Fruit fly (Drosophila melanogaster) whole organism, prepupa: ENCODE measurements around the gene mRpS35.
A peak's percentile ranks its signal among the peaks of the same experiment; 100 is the strongest.

Source experiments
- Blimp-1 ChIP-seq: fragments of 200-800 bp; sonication (Bioruptor generic); optimal IDR thresholded peaks from 3 replicates; lab custom pipeline; 2017; ENCODE audit warnings: missing biosample characterization, missing genetic modification characterization, mild to moderate bottlenecking, moderate library complexity, missing genetic modification reagents
- CG10631 ChIP-seq: fragments of 200-800 bp; sonication (Bioruptor generic); optimal IDR thresholded peaks from 2 replicates; lab custom pipeline; 2016; ENCODE audit warnings: missing biosample characterization, missing genetic modification characterization
- CG11762 ChIP-seq: fragments of 200-800 bp; sonication (Bioruptor generic); optimal IDR thresholded peaks from 3 replicates; lab custom pipeline; 2016; ENCODE audit warnings: missing biosample characterization, missing genetic modification characterization; ENCODE audit not compliant: insufficient read depth
- CG11902 ChIP-seq: fragments of 200-800 bp; sonication (Bioruptor generic); optimal IDR thresholded peaks from 3 replicates; lab custom pipeline; 2016; ENCODE audit warnings: missing biosample characterization, missing genetic modification characterization
- CG31627 ChIP-seq: fragments of 200-800 bp; sonication (Bioruptor generic); optimal IDR thresholded peaks from 3 replicates; lab custom pipeline; 2016; ENCODE audit warnings: missing biosample characterization, missing genetic modification characterization
- CG34406 ChIP-seq: fragments of 200-800 bp; sonication (Bioruptor generic); optimal IDR thresholded peaks from 3 replicates; lab custom pipeline; 2016; ENCODE audit warnings: missing biosample characterization, missing genetic modification characterization
- CG3919 ChIP-seq: fragments of 200-800 bp; sonication (Bioruptor generic); optimal IDR thresholded peaks from 3 replicates; lab custom pipeline; 2016; ENCODE audit warnings: missing biosample characterization, missing genetic modification characterization
- CG4318 ChIP-seq: fragments of 200-800 bp; sonication (Bioruptor generic); optimal IDR thresholded peaks from 3 replicates; lab custom pipeline; 2017; ENCODE audit warnings: missing biosample characterization, mild to moderate bottlenecking, missing genetic modification characterization
- CG6163 ChIP-seq: fragments of 200-800 bp; sonication (Bioruptor generic); IDR thresholded peaks from 3 replicates; pipeline ENCODE4 v1.3.6; 2022; ENCODE audit warnings: missing biosample characterization, missing genetic modification characterization
- CG6276 ChIP-seq: fragments of 200-800 bp; sonication (Bioruptor generic); optimal IDR thresholded peaks from 2 replicates; lab custom pipeline; 2017; ENCODE audit warnings: missing biosample characterization, mild to moderate bottlenecking, missing genetic modification characterization
- CG6808 ChIP-seq: fragments of 200-800 bp; sonication (Bioruptor generic); optimal IDR thresholded peaks from 3 replicates; lab custom pipeline; 2017; ENCODE audit warnings: missing biosample characterization, missing genetic modification characterization, mild to moderate bottlenecking, moderate library complexity, missing genetic modification reagents
- CG6854 ChIP-seq: fragments of 200-800 bp; sonication (Bioruptor generic); optimal IDR thresholded peaks from 2 replicates; lab custom pipeline; 2017; ENCODE audit warnings: missing biosample characterization, mild to moderate bottlenecking, missing genetic modification characterization
- CG7368 ChIP-seq: fragments of 200-800 bp; sonication (Bioruptor generic); optimal IDR thresholded peaks from 3 replicates; lab custom pipeline; 2016; ENCODE audit warnings: missing biosample characterization, missing genetic modification characterization
- CG8319 ChIP-seq: fragments of 200-800 bp; sonication (Bioruptor generic); optimal IDR thresholded peaks from 3 replicates; lab custom pipeline; 2016; ENCODE audit warnings: missing biosample characterization, missing genetic modification characterization
- CG9139 ChIP-seq: fragments of 200-800 bp; sonication (Bioruptor generic); optimal IDR thresholded peaks from 3 replicates; lab custom pipeline; 2017; ENCODE audit warnings: missing biosample characterization, mild to moderate bottlenecking, missing genetic modification characterization
- Eip75B ChIP-seq: fragments of 200-800 bp; sonication (Bioruptor generic); optimal IDR thresholded peaks from 3 replicates; lab custom pipeline; 2016; ENCODE audit warnings: missing biosample characterization, missing genetic modification characterization
- Eip78C ChIP-seq: fragments of 200-800 bp; sonication (Bioruptor generic); peaks from one replicate; lab custom pipeline; 2016; ENCODE audit warnings: missing biosample characterization, missing genetic modification characterization
- Eip93F ChIP-seq: fragments of 200-800 bp; sonication (Bioruptor generic); optimal IDR thresholded peaks from 2 replicates; lab custom pipeline; 2016; ENCODE audit warnings: missing biosample characterization, mild to moderate bottlenecking, missing genetic modification characterization
- Ets21C ChIP-seq: fragments of 200-800 bp; sonication (Bioruptor generic); optimal IDR thresholded peaks from 3 replicates; lab custom pipeline; 2016; ENCODE audit warnings: missing biosample characterization, missing genetic modification characterization
- Gug ChIP-seq: fragments of 200-800 bp; sonication (Bioruptor generic); IDR thresholded peaks from 2 replicates; pipeline ENCODE4 v1.3.6; 2022; ENCODE audit warnings: missing biosample characterization, missing genetic modification characterization
- Hr38 ChIP-seq: sonication (Bioruptor generic); optimal IDR thresholded peaks from 2 replicates; lab custom pipeline; 2016; ENCODE audit warnings: missing biosample characterization, missing genetic modification characterization
- Hr39 ChIP-seq: fragments of 200-800 bp; sonication (Bioruptor generic); optimal IDR thresholded peaks from 2 replicates; lab custom pipeline; 2016; ENCODE audit warnings: missing biosample characterization, missing genetic modification characterization
- Hr4 ChIP-seq: fragments of 200-800 bp; sonication (Bioruptor generic); optimal IDR thresholded peaks from 3 replicates; lab custom pipeline; 2016; ENCODE audit warnings: missing biosample characterization, missing genetic modification characterization
- Lpt ChIP-seq: fragments of 200-800 bp; sonication (Bioruptor generic); optimal IDR thresholded peaks from 3 replicates; lab custom pipeline; 2016; ENCODE audit warnings: missing biosample characterization, missing genetic modification characterization
- Met ChIP-seq: fragments of 200-800 bp; sonication (Bioruptor generic); optimal IDR thresholded peaks from 3 replicates; lab custom pipeline; 2016; ENCODE audit warnings: missing biosample characterization, missing genetic modification characterization
- Smox ChIP-seq: fragments of 200-800 bp; sonication (Bioruptor generic); optimal IDR thresholded peaks from 3 replicates; lab custom pipeline; 2016; ENCODE audit warnings: missing biosample characterization, missing genetic modification characterization
- Sox102F ChIP-seq: fragments of 200-800 bp; sonication (Bioruptor generic); optimal IDR thresholded peaks from 2 replicates; lab custom pipeline; 2016; ENCODE audit warnings: missing biosample characterization, mild to moderate bottlenecking, missing genetic modification characterization
- Sox14 ChIP-seq: fragments of 200-800 bp; sonication (Bioruptor generic); optimal IDR thresholded peaks from 3 replicates; lab custom pipeline; 2016; ENCODE audit warnings: missing biosample characterization, missing genetic modification characterization
- Sox15 ChIP-seq: fragments of 200-800 bp; sonication (Bioruptor generic); optimal IDR thresholded peaks from 3 replicates; lab custom pipeline; 2016; ENCODE audit warnings: missing biosample characterization, missing genetic modification characterization
- achi ChIP-seq: fragments of 200-800 bp; sonication (Bioruptor generic); optimal IDR thresholded peaks from 3 replicates; lab custom pipeline; 2016; ENCODE audit warnings: missing biosample characterization, missing genetic modification characterization
- cyc ChIP-seq: fragments of 200-800 bp; sonication (Bioruptor generic); optimal IDR thresholded peaks from 3 replicates; lab custom pipeline; 2016; ENCODE audit warnings: missing biosample characterization, missing genetic modification characterization
- dac ChIP-seq: fragments of 200-800 bp; sonication (Bioruptor generic); optimal IDR thresholded peaks from 2 replicates; lab custom pipeline; 2017; ENCODE audit warnings: missing biosample characterization, mild to moderate bottlenecking, missing genetic modification characterization
- dsx ChIP-seq: fragments of 200-800 bp; optimal IDR thresholded peaks from 3 replicates; lab custom pipeline; 2019; ENCODE audit warnings: missing biosample characterization, mild to moderate bottlenecking, missing genetic modification characterization, moderate library complexity; ENCODE audit not compliant: poor library complexity, severe bottlenecking
- fd59A ChIP-seq: fragments of 200-800 bp; sonication (Bioruptor generic); optimal IDR thresholded peaks from 2 replicates; lab custom pipeline; 2017; ENCODE audit warnings: missing biosample characterization, mild to moderate bottlenecking, missing genetic modification characterization, missing genetic modification reagents
- fkh ChIP-seq: fragments of 200-800 bp; sonication (Bioruptor generic); optimal IDR thresholded peaks from 3 replicates; lab custom pipeline; 2017; ENCODE audit warnings: missing biosample characterization, mild to moderate bottlenecking, missing genetic modification characterization, moderate library complexity
- pdm3 ChIP-seq: fragments of 200-800 bp; sonication (Bioruptor generic); optimal IDR thresholded peaks from 3 replicates; lab custom pipeline; 2016; ENCODE audit warnings: missing biosample characterization, missing genetic modification characterization
- salr ChIP-seq, 2 experiments: fragments of 200-800 bp; sonication (Bioruptor generic); optimal IDR thresholded peaks; 3 replicates each; lab custom pipeline; 2016 to 2018; ENCODE audit warnings: missing biosample characterization in 2 of 2, missing genetic modification characterization in 2 of 2, mild to moderate bottlenecking in 1 of 2
- spab ChIP-seq: fragments of 200-800 bp; sonication (Bioruptor generic); optimal IDR thresholded peaks from 2 replicates; lab custom pipeline; 2017; ENCODE audit warnings: missing biosample characterization, mild to moderate bottlenecking, missing genetic modification characterization, missing genetic modification reagents
- ss ChIP-seq, 2 experiments: fragments of 200-800 bp; sonication (Bioruptor generic); optimal IDR thresholded peaks; 2 replicates in 1 of 2; 3 replicates in 1 of 2; lab custom pipeline; 2017 to 2018; ENCODE audit warnings: mild to moderate bottlenecking in 2 of 2, missing biosample characterization in 2 of 2, missing genetic modification characterization in 2 of 2, moderate library complexity in 1 of 2
- svp ChIP-seq: fragments of 200-800 bp; sonication (Bioruptor generic); peaks from one replicate; lab custom pipeline; 2016; ENCODE audit warnings: missing biosample characterization, missing genetic modification characterization

Gene mRpS35

DNA sequence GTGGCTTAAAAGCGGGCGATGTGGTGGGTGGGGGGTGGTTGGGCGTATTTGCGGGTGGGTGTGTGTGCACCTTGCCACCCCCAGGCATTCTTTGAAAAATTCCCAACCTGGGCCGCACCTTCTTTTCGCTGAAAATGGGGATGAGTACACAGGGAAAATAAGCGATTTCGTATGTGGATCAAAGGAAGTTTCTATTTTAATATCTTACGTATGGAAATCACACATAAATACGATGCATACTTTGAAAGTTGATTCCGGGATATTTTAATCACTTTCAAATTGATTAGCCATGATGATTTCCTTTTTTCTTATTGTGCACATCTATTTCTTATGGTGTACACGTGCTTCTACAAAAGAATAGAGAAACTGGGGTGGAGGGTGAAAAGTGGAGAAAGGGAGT lies 44.7 kb downstream of the mRpS35 start (continued):
- peak; percentile 6 for TF ChIP-seq Hr39 (GFP tag; lab: Kevin White, UChicago)
- TF ChIP-seq Hr38 (GFP tag; lab: Kevin White, UChicago): no peak
- no peak for TF ChIP-seq CG4318
- no peak for TF ChIP-seq CG31627
- TF ChIP-seq salr (GFP tag; optimal IDR thresholded peaks at IDR 0.05; lab: Kevin White, UChicago): no peak
- TF ChIP-seq fkh (GFP tag; lab: Kevin White, UChicago): no peak
- no peak for TF ChIP-seq Hr4 (GFP tag; lab: Kevin White, UChicago)
- TF ChIP-seq spab (GFP tag; lab: Kevin White, UChicago): no peak
- TF ChIP-seq Eip93F (GFP tag; lab: Kevin White, UChicago): no peak
- TF ChIP-seq CG8319 (GFP tag; lab: Kevin White, UChicago): no peak
- TF ChIP-seq CG6808 (GFP tag; lab: Kevin White, UChicago): no peak
- peak; percentile 9 for TF ChIP-seq achi (GFP tag; lab: Kevin White, UChicago)
- no peak for TF ChIP-seq CG34406 (GFP tag; lab: Kevin White, UChicago)
- no peak for TF ChIP-seq Blimp-1 (GFP tag; lab: Kevin White, UChicago)
- no peak for TF ChIP-seq Sox15
- no peak for TF ChIP-seq Lpt (GFP tag; lab: Kevin White, UChicago)
- TF ChIP-seq Eip75B (GFP tag; lab: Kevin White, UChicago): peak; percentile 6
- TF ChIP-seq Sox14: no peak
- no peak for TF ChIP-seq fd59A (GFP tag; lab: Kevin White, UChicago)
- peak; percentile 11 for TF ChIP-seq CG7368 (GFP tag; lab: Kevin White, UChicago)
- no peak for TF ChIP-seq Sox102F (GFP tag; lab: Kevin White, UChicago)
- TF ChIP-seq dsx (GFP tag; lab: Kevin White, UChicago): no peak
- no peak for TF ChIP-seq CG11762 (GFP tag; lab: Kevin White, UChicago)
- no peak for TF ChIP-seq CG6854
- TF ChIP-seq dac: no peak
- 0 out of 3 replicates have a peak, but pooled peaks have one; percentile 5 for TF ChIP-seq CG6163 (GFP tag; lab: Robert Waterston, UW)
- no peak for TF ChIP-seq Smox (GFP tag; lab: Kevin White, UChicago)
- no peak for TF ChIP-seq pdm3 (GFP tag; lab: Kevin White, UChicago)
- no peak for TF ChIP-seq Met (GFP tag; lab: Kevin White, UChicago)
- TF ChIP-seq CG9139 (GFP tag; lab: Kevin White, UChicago): no peak
- no peak for TF ChIP-seq Ets21C (GFP tag; lab: Kevin White, UChicago)
- no peak for TF ChIP-seq cyc (GFP tag; lab: Kevin White, UChicago)
- TF ChIP-seq CG11902 (GFP tag; lab: Kevin White, UChicago): no peak
- peak; percentile 56 for TF ChIP-seq Eip78C (GFP tag; lab: Kevin White, UChicago)

DNA sequence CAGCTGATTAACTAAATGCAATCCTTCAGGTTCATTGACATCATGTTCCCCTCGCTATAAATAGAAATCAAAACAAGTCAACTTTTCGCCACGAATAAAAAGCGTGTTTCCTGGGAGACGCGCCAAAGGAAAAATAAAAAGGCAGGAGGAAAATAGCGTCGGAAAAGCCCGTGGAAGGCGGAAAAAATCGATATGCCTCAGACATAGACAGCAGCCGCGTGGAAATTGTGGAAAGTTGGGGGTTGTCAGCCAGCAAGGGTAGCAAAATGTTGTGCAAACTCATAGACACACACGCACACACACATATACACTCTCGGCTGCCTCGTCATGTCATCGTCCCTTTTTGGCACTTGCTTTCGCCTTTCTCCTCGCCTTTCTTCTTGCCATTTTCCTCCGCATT lies 47.5 kb downstream of the mRpS35 start:
- TF ChIP-seq CG6808 (GFP tag; lab: Kevin White, UChicago): no peak
- no peak for TF ChIP-seq Sox14
- TF ChIP-seq Gug (GFP tag; lab: Robert Waterston, UW): no peak
- TF ChIP-seq CG3919: no peak
- no peak for TF ChIP-seq CG11902 (GFP tag; lab: Kevin White, UChicago)
- TF ChIP-seq fkh (GFP tag; lab: Kevin White, UChicago): no peak
- TF ChIP-seq achi (GFP tag; lab: Kevin White, UChicago): no peak
- no peak for TF ChIP-seq Hr38 (GFP tag; lab: Kevin White, UChicago)
- no peak for TF ChIP-seq Eip75B (GFP tag; lab: Kevin White, UChicago)
- TF ChIP-seq Ets21C (GFP tag; lab: Kevin White, UChicago): no peak
- no peak for TF ChIP-seq Sox15
- no peak for TF ChIP-seq fd59A (GFP tag; lab: Kevin White, UChicago)
- no peak for TF ChIP-seq svp (GFP tag; lab: Kevin White, UChicago)
- no peak for TF ChIP-seq Eip93F (GFP tag; lab: Kevin White, UChicago)
- TF ChIP-seq CG10631: no peak
- no peak for TF ChIP-seq CG11762 (GFP tag; lab: Kevin White, UChicago)
- no peak for TF ChIP-seq CG6163 (GFP tag; lab: Robert Waterston, UW)
- no peak for TF ChIP-seq CG6276 (GFP tag; lab: Kevin White, UChicago)
- TF ChIP-seq CG31627: no peak
- TF ChIP-seq ss (GFP tag; optimal IDR thresholded peaks at IDR 0.05; lab: Kevin White, UChicago): no peak
